In genomic region chr3R:31213227-31213626, dm6 we compare ENCODE assay signal across 1 fruit fly cellular context.
TF ChIP-seq lines count a peak whose summit lies in the region.

Zwilch (minus strand) TSS chr3R:31213376.
CG1542 (plus strand) TSS chr3R:31213458.

TF ChIP-seq in whole organism, embryonic, 481 proteins besides CTCF, POLR2A, EP300 and RAD21 (continued from another document and continues in another):
- TF ChIP-seq CG3847 (GFP tag; IDR thresholded peaks at IDR 0.05; lab: Robert Waterston, UW) (no peak), NFAT (GFP tag; IDR thresholded peaks at IDR 0.05; lab: Robert Waterston, UW) (no peak), CG13296 (GFP tag; optimal IDR thresholded peaks at IDR 0.05; lab: Kevin White, UChicago) (no peak), wor (GFP tag; IDR thresholded peaks at IDR 0.05; lab: Robert Waterston, UW) (no peak), chif (GFP tag; optimal IDR thresholded peaks at IDR 0.05; lab: Kevin White, UChicago) (no peak), CG17385 (GFP tag; optimal IDR thresholded peaks at IDR 0.05; lab: Kevin White, UChicago) (no peak), cato (GFP tag; optimal IDR thresholded peaks at IDR 0.05; lab: Kevin White, UChicago; ENCODE audit: borderline replicate concordance) (no peak), Stat92E (GFP tag; optimal IDR thresholded peaks at IDR 0.05; lab: Kevin White, UChicago) (peak in 1 of 3 experiments; percentile 23), CG12299 (tag; optimal IDR thresholded peaks at IDR 0.05; lab: Kevin White, UChicago) (no peak), B-H1 (GFP tag; IDR thresholded peaks at IDR 0.05; lab: Robert Waterston, UW) (no peak), Mad (GFP tag; optimal IDR thresholded peaks at IDR 0.05; lab: Kevin White, UChicago) (no peak), CG33213 (GFP tag; optimal IDR thresholded peaks at IDR 0.05; lab: Kevin White, UChicago) (no peak), kni (GFP tag; optimal IDR thresholded peaks at IDR 0.05; lab: Kevin White, UChicago) (peak; percentile 25), exex (tag; optimal IDR thresholded peaks at IDR 0.05; lab: Kevin White, UChicago) (no peak), h (optimal IDR thresholded peaks at IDR 0.05; lab: Kevin White, UChicago) (no peak), CG14050 (GFP tag; IDR thresholded peaks at IDR 0.05; lab: Robert Waterston, UW) (no peak), pnt (GFP tag; optimal IDR thresholded peaks at IDR 0.05; lab: Kevin White, UChicago) (no peak), pb (GFP tag; optimal IDR thresholded peaks at IDR 0.05; lab: Kevin White, UChicago) (no peak), Dip3 (GFP tag; optimal IDR thresholded peaks at IDR 0.05; lab: Kevin White, UChicago) (no peak), CG8765 (GFP tag; IDR thresholded peaks at IDR 0.05; lab: Robert Waterston, UW) (no peak), CG2712 (tag; optimal IDR thresholded peaks at IDR 0.05; lab: Kevin White, UChicago) (no peak), BEAF-32 (GFP tag; optimal IDR thresholded peaks at IDR 0.05; lab: Kevin White, UChicago) (peak; percentile 77), Neu2 (GFP tag; optimal IDR thresholded peaks at IDR 0.05; lab: Kevin White, UChicago; ENCODE audit: borderline replicate concordance) (no peak), Blimp-1 (GFP tag; optimal IDR thresholded peaks at IDR 0.05; lab: Kevin White, UChicago) (no peak), CG3838 (GFP tag; optimal IDR thresholded peaks at IDR 0.05; lab: Kevin White, UChicago) (peak; percentile 80), CG15073 (GFP tag; optimal IDR thresholded peaks at IDR 0.05; lab: Kevin White, UChicago) (no peak), CG1792 (GFP tag; optimal IDR thresholded peaks at IDR 0.05; lab: Kevin White, UChicago) (no peak), Gug (GFP tag; IDR thresholded peaks at IDR 0.05; lab: Robert Waterston, UW) (no peak), HLH4C (GFP tag; IDR thresholded peaks at IDR 0.05; lab: Robert Waterston, UW; ENCODE audit: partially characterized antibody) (peak; percentile 81), btn (GFP tag; optimal IDR thresholded peaks at IDR 0.05; lab: Kevin White, UChicago) (no peak), PHDP (tag; optimal IDR thresholded peaks at IDR 0.05; lab: Kevin White, UChicago) (no peak), Nf-YA (GFP tag; IDR thresholded peaks at IDR 0.05; lab: Robert Waterston, UW) (no peak), ash1 (GFP tag; optimal IDR thresholded peaks at IDR 0.05; lab: Kevin White, UChicago) (no peak), CG4730 (GFP tag; IDR thresholded peaks at IDR 0.05; lab: Robert Waterston, UW) (no peak), onecut (GFP tag; IDR thresholded peaks at IDR 0.05; lab: Robert Waterston, UW) (no peak), CG10959 (GFP tag; IDR thresholded peaks at IDR 0.05; lab: Robert Waterston, UW) (no peak), hb (GFP tag; IDR thresholded peaks at IDR 0.05; lab: Robert Waterston, UW; ENCODE audit: partially characterized antibody) (peak; percentile 75; the same call in 2 of the 3 replicates), Sry-δ (GFP tag; optimal IDR thresholded peaks at IDR 0.05; lab: Kevin White, UChicago) (peak; percentile 79), lbe (GFP tag; optimal IDR thresholded peaks at IDR 0.05; lab: Kevin White, UChicago) (no peak), CG11560 (tag; IDR thresholded peaks at IDR 0.05; lab: Robert Waterston, UW) (no peak), CG15269 (tag; optimal IDR thresholded peaks at IDR 0.05; lab: Kevin White, UChicago) (no peak), HLHmδ (GFP tag; optimal IDR thresholded peaks at IDR 0.05; lab: Kevin White, UChicago) (no peak), CG3407 (GFP tag; optimal IDR thresholded peaks at IDR 0.05; lab: Kevin White, UChicago) (no peak), ro (GFP tag; IDR thresholded peaks at IDR 0.05; lab: Robert Waterston, UW) (no peak), Hr3 (GFP tag; optimal IDR thresholded peaks at IDR 0.05; lab: Kevin White, UChicago) (no peak), sim (GFP tag; IDR thresholded peaks at IDR 0.05; lab: Robert Waterston, UW) (no peak), CG13424 (tag; optimal IDR thresholded peaks at IDR 0.05; lab: Kevin White, UChicago) (no peak), salm (tag; optimal IDR thresholded peaks at IDR 0.05; lab: Kevin White, UChicago) (no peak), slbo (GFP tag; IDR thresholded peaks at IDR 0.05; lab: Robert Waterston, UW) (no peak), Awh (GFP tag; IDR thresholded peaks at IDR 0.05; lab: Robert Waterston, UW) (no peak), CG4617 (GFP tag; optimal IDR thresholded peaks at IDR 0.05; lab: Kevin White, UChicago; ENCODE audit: borderline replicate concordance) (peak; percentile 65), ham (GFP tag; IDR thresholded peaks at IDR 0.05; lab: Robert Waterston, UW) (no peak), CG6813 (GFP tag; optimal IDR thresholded peaks at IDR 0.05; lab: Kevin White, UChicago) (no peak), CG10147 (GFP tag; optimal IDR thresholded peaks at IDR 0.05; lab: Kevin White, UChicago) (no peak), Eip74EF (GFP tag; optimal IDR thresholded peaks at IDR 0.05; lab: Kevin White, UChicago) (no peak), repo (GFP tag; optimal IDR thresholded peaks at IDR 0.05; lab: Kevin White, UChicago) (no peak), CG8359 (GFP tag; optimal IDR thresholded peaks at IDR 0.05; lab: Kevin White, UChicago; ENCODE audit: borderline replicate concordance) (no peak), CG12155 (GFP tag; optimal IDR thresholded peaks at IDR 0.05; lab: Kevin White, UChicago) (no peak), Hmx (GFP tag; optimal IDR thresholded peaks at IDR 0.05; lab: Kevin White, UChicago) (no peak), ranshi (GFP tag; IDR thresholded peaks at IDR 0.05; lab: Robert Waterston, UW) (no peak), CG2129 (GFP tag; IDR thresholded peaks at IDR 0.05; lab: Robert Waterston, UW; ENCODE audit: partially characterized antibody) (no peak), Atf3 (GFP tag; optimal IDR thresholded peaks at IDR 0.05; lab: Kevin White, UChicago) (no peak), sug (tag; optimal IDR thresholded peaks at IDR 0.05; lab: Kevin White, UChicago) (no peak), ab (GFP tag; optimal IDR thresholded peaks at IDR 0.05; lab: Kevin White, UChicago) (no peak), ftz-f1 (GFP tag; optimal IDR thresholded peaks at IDR 0.05; lab: Kevin White, UChicago) (peak; percentile 6), tup (GFP tag; optimal IDR thresholded peaks at IDR 0.05; lab: Kevin White, UChicago) (no peak), pzg (GFP tag; optimal IDR thresholded peaks at IDR 0.05; lab: Kevin White, UChicago) (peak; percentile 96), emc (GFP tag; optimal IDR thresholded peaks at IDR 0.05; lab: Kevin White, UChicago) (no peak), sqz (GFP tag; optimal IDR thresholded peaks at IDR 0.05; lab: Kevin White, UChicago) (no peak), ken (GFP tag; IDR thresholded peaks at IDR 0.05; lab: Robert Waterston, UW) (no peak), Adf1 (GFP tag; IDR thresholded peaks at IDR 0.05; lab: Robert Waterston, UW) (no peak), CG6272 (GFP tag; IDR thresholded peaks at IDR 0.05; lab: Robert Waterston, UW) (no peak), CG4282 (GFP tag; optimal IDR thresholded peaks at IDR 0.05; lab: Kevin White, UChicago) (no peak), fd3F (GFP tag; optimal IDR thresholded peaks at IDR 0.05; lab: Kevin White, UChicago) (no peak), Opbp (GFP tag; IDR thresholded peaks at IDR 0.05; lab: Robert Waterston, UW; ENCODE audit: partially characterized antibody) (peak; percentile 81), H2.0 (GFP tag; IDR thresholded peaks at IDR 0.05; lab: Robert Waterston, UW) (no peak), Taf1 (GFP tag; IDR thresholded peaks at IDR 0.05; lab: Robert Waterston, UW) (no peak), Xbp1 (GFP tag; optimal IDR thresholded peaks at IDR 0.05; lab: Kevin White, UChicago) (no peak), nom (GFP tag; optimal IDR thresholded peaks at IDR 0.05; lab: Kevin White, UChicago) (no peak), inv (GFP tag; IDR thresholded peaks at IDR 0.05; lab: Robert Waterston, UW; ENCODE audit: partially characterized antibody) (peak; percentile 63), CG13775 (GFP tag; optimal IDR thresholded peaks at IDR 0.05; lab: Kevin White, UChicago) (no peak), zen (tag; optimal IDR thresholded peaks at IDR 0.05; lab: Kevin White, UChicago) (no peak), CG6791 (GFP tag; IDR thresholded peaks at IDR 0.05; lab: Robert Waterston, UW; ENCODE audit: partially characterized antibody) (peak; percentile 77), en (GFP tag; optimal IDR thresholded peaks at IDR 0.05; lab: Kevin White, UChicago) (no peak), ase (GFP tag; IDR thresholded peaks at IDR 0.05; lab: Robert Waterston, UW) (no peak), Jarid2 (GFP tag; optimal IDR thresholded peaks at IDR 0.05; lab: Kevin White, UChicago) (no peak), CG4707 (GFP tag; optimal IDR thresholded peaks at IDR 0.05; lab: Kevin White, UChicago) (no peak), Rfx (GFP tag; IDR thresholded peaks at IDR 0.05; lab: Robert Waterston, UW) (0 out of 2 replicates have a peak, but pooled peaks have one; percentile 33), ci (GFP tag; IDR thresholded peaks at IDR 0.05; lab: Robert Waterston, UW) (0 out of 3 replicates have a peak, but pooled peaks have one; percentile 58), Mrtf (GFP tag; IDR thresholded peaks at IDR 0.05; lab: Robert Waterston, UW) (no peak), dati (GFP tag; IDR thresholded peaks at IDR 0.05; lab: Robert Waterston, UW) (no peak), fd96Cb (tag; optimal IDR thresholded peaks at IDR 0.05; lab: Kevin White, UChicago) (no peak), CG18476 (GFP tag; optimal IDR thresholded peaks at IDR 0.05; lab: Kevin White, UChicago) (no peak), Tbp (GFP tag; optimal IDR thresholded peaks at IDR 0.05; lab: Kevin White, UChicago) (no peak), Fer1 (GFP tag; optimal IDR thresholded peaks at IDR 0.05; lab: Kevin White, UChicago) (no peak), CG7271 (tag; optimal IDR thresholded peaks at IDR 0.05; lab: Kevin White, UChicago) (no peak), ERR (GFP tag; optimal IDR thresholded peaks at IDR 0.05; lab: Kevin White, UChicago) (no peak), CG11504 (tag; optimal IDR thresholded peaks at IDR 0.05; lab: Kevin White, UChicago) (no peak), Dek (tag; optimal IDR thresholded peaks at IDR 0.05; lab: Kevin White, UChicago) (no peak), CG13894 (tag; optimal IDR thresholded peaks at IDR 0.05; lab: Kevin White, UChicago) (no peak), CG2889 (GFP tag; IDR thresholded peaks at IDR 0.05; lab: Robert Waterston, UW) (no peak), CG12744 (GFP tag; optimal IDR thresholded peaks at IDR 0.05; lab: Kevin White, UChicago) (no peak), schlank (tag; optimal IDR thresholded peaks at IDR 0.05; lab: Kevin White, UChicago) (no peak), sc (optimal IDR thresholded peaks at IDR 0.05; lab: Kevin White, UChicago) (no peak), sc (GFP tag; optimal IDR thresholded peaks at IDR 0.05; lab: Kevin White, UChicago) (no peak), CG8388 (GFP tag; optimal IDR thresholded peaks at IDR 0.05; lab: Kevin White, UChicago) (no peak), gem (tag; optimal IDR thresholded peaks at IDR 0.05; lab: Kevin White, UChicago) (no peak), Ets65A (GFP tag; lab: Kevin White, UChicago) (no peak), HLH54F (GFP tag; optimal IDR thresholded peaks at IDR 0.05; lab: Kevin White, UChicago) (no peak), sens-2 (GFP tag; IDR thresholded peaks at IDR 0.05; lab: Robert Waterston, UW) (no peak), CG9817 (tag; optimal IDR thresholded peaks at IDR 0.05; lab: Kevin White, UChicago) (no peak), CG11695 (GFP tag; IDR thresholded peaks at IDR 0.05; lab: Robert Waterston, UW) (no peak), CG10462 (GFP tag; optimal IDR thresholded peaks at IDR 0.05; lab: Kevin White, UChicago) (no peak), CG7987 (GFP tag; optimal IDR thresholded peaks at IDR 0.05; lab: Kevin White, UChicago) (no peak), CG16815 (GFP tag; optimal IDR thresholded peaks at IDR 0.05; lab: Kevin White, UChicago) (no peak), CG2120 (GFP tag; optimal IDR thresholded peaks at IDR 0.05; lab: Kevin White, UChicago) (no peak), ems (GFP tag; optimal IDR thresholded peaks at IDR 0.05; lab: Kevin White, UChicago) (no peak), oc (tag; optimal IDR thresholded peaks at IDR 0.05; lab: Kevin White, UChicago) (no peak), crol (GFP tag; IDR thresholded peaks at IDR 0.05; lab: Robert Waterston, UW) (no peak), CG17568 (GFP tag; optimal IDR thresholded peaks at IDR 0.05; lab: Kevin White, UChicago) (no peak), cas (GFP tag; IDR thresholded peaks at IDR 0.05; lab: Robert Waterston, UW) (no peak), gfzf (GFP tag; optimal IDR thresholded peaks at IDR 0.05; lab: Kevin White, UChicago) (peak; percentile 92), CG10431 (GFP tag; optimal IDR thresholded peaks at IDR 0.05; lab: Kevin White, UChicago) (no peak), run (tag; optimal IDR thresholded peaks at IDR 0.05; lab: Kevin White, UChicago) (no peak), Aef1 (GFP tag; IDR thresholded peaks at IDR 0.05; lab: Robert Waterston, UW) (no peak), TFAM (GFP tag; optimal IDR thresholded peaks at IDR 0.05; lab: Kevin White, UChicago) (no peak), CG18764 (GFP tag; optimal IDR thresholded peaks at IDR 0.05; lab: Kevin White, UChicago) (no peak), lola (GFP tag; optimal IDR thresholded peaks at IDR 0.05; lab: Kevin White, UChicago) (no peak), Dll (GFP tag; IDR thresholded peaks at IDR 0.05; lab: Robert Waterston, UW; ENCODE audit: partially characterized antibody) (peak; percentile 78), CG4820 (GFP tag; optimal IDR thresholded peaks at IDR 0.05; lab: Kevin White, UChicago) (no peak), maf-S (GFP tag; optimal IDR thresholded peaks at IDR 0.05; lab: Kevin White, UChicago) (no peak), CG34224 (GFP tag; IDR thresholded peaks at IDR 0.05; lab: Robert Waterston, UW; ENCODE audit: partially characterized antibody) (peak; percentile 74), Myb (GFP tag; optimal IDR thresholded peaks at IDR 0.05; lab: Kevin White, UChicago) (peak; percentile 73), E2f2 (GFP tag; IDR thresholded peaks at IDR 0.05; lab: Robert Waterston, UW) (peak; percentile 97), prd (optimal IDR thresholded peaks at IDR 0.05; lab: Kevin White, UChicago) (no peak), prd (GFP tag; IDR thresholded peaks at IDR 0.05; lab: Robert Waterston, UW) (no peak), hth (optimal IDR thresholded peaks at IDR 0.05; lab: Kevin White, UChicago) (no peak), slou (GFP tag; optimal IDR thresholded peaks at IDR 0.05; lab: Kevin White, UChicago) (no peak), CG2678 (tag; optimal IDR thresholded peaks at IDR 0.05; lab: Kevin White, UChicago) (no peak)
